Fruit fly (Drosophila melanogaster): ENCODE data around the gene Vps45.

Vps45 gene

DNA sequence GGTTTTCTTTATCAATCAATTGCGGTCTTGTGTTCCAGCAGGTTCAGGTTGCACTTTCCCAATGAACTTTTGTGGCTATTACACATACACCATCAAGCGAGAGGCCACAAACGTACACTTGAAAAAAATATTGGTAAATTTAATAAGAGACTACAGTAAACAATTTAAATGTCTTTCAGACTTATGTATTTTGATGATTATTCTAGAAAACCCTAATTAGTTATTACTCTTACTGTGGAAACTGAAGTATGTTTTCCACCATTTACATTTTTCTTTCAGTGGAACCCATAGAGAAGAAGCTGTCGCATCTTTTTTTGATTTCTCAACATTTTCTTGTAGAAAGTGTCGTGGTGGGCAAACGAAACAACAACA lies 29.6 kb upstream of the Vps45 start (continued):
- TF ChIP-seq E2f2 (GFP tag; IDR thresholded peaks at IDR 0.05) (peak; percentile 71), CG7357 (GFP tag; IDR thresholded peaks at IDR 0.05) (peak; percentile 82), CG30020 (tag; optimal IDR thresholded peaks at IDR 0.05) (peak; percentile 73), sens-2 (GFP tag; IDR thresholded peaks at IDR 0.05) (peak; percentile 92), Bteb2 (GFP tag; optimal IDR thresholded peaks at IDR 0.05) (peak; percentile 89), ara (GFP tag; IDR thresholded peaks at IDR 0.05) (peak; percentile 93), pnt (GFP tag; optimal IDR thresholded peaks at IDR 0.05) (peak; percentile 92), schlank (tag; optimal IDR thresholded peaks at IDR 0.05) (peak; percentile 67), slou (GFP tag; optimal IDR thresholded peaks at IDR 0.05) (peak; percentile 11), inv (GFP tag; IDR thresholded peaks at IDR 0.05; ENCODE audit: partially characterized antibody) (no peak), Rx (GFP tag; IDR thresholded peaks at IDR 0.05) (peak; percentile 85), ken (GFP tag; IDR thresholded peaks at IDR 0.05) (peak; percentile 95), lmd (GFP tag; IDR thresholded peaks at IDR 0.05) (peak; percentile 87), CG12155 (GFP tag; optimal IDR thresholded peaks at IDR 0.05) (peak; percentile 89), pita (GFP tag; optimal IDR thresholded peaks at IDR 0.05) (no peak), NfI (GFP tag; optimal IDR thresholded peaks at IDR 0.05) (peak; percentile 85), dimm (GFP tag; IDR thresholded peaks at IDR 0.05) (peak; percentile 82), bsh (GFP tag; optimal IDR thresholded peaks at IDR 0.05) (peak; percentile 65 to 97), CG6272 (GFP tag; IDR thresholded peaks at IDR 0.05) (peak; percentile 78), CG3163 (GFP tag; optimal IDR thresholded peaks at IDR 0.05) (peak; percentile 57), mirr (GFP tag; optimal IDR thresholded peaks at IDR 0.05) (no peak), Atf6 (GFP tag; IDR thresholded peaks at IDR 0.05) (peak; percentile 89), CG10366 (GFP tag; IDR thresholded peaks at IDR 0.05) (peak; percentile 93), PHDP (tag; optimal IDR thresholded peaks at IDR 0.05) (peak; percentile 96), MTF-1 (GFP tag; optimal IDR thresholded peaks at IDR 0.05; ENCODE audit: borderline replicate concordance) (peak; percentile 87), CG4820 (GFP tag; optimal IDR thresholded peaks at IDR 0.05) (peak; percentile 91), Pdp1 (GFP tag; optimal IDR thresholded peaks at IDR 0.05) (peak; percentile 87 to 91), hbn (GFP tag; IDR thresholded peaks at IDR 0.05; ENCODE audit: partially characterized antibody) (no peak), Ada2b (GFP tag; IDR thresholded peaks at IDR 0.05) (peak; percentile 92), fru (optimal IDR thresholded peaks at IDR 0.05) (no peak), D19B (GFP tag; optimal IDR thresholded peaks at IDR 0.05) (peak; percentile 68), trh (GFP tag; optimal IDR thresholded peaks at IDR 0.05) (peak; percentile 80), CG4328 (GFP tag; optimal IDR thresholded peaks at IDR 0.05) (peak; percentile 86), HLH3B (GFP tag; IDR thresholded peaks at IDR 0.05) (peak; percentile 93), CG43689 (GFP tag; IDR thresholded peaks at IDR 0.05) (no peak; the same call in none of the 2 replicates), ap (GFP tag; IDR thresholded peaks at IDR 0.05) (peak; percentile 90), CrebB (tag; optimal IDR thresholded peaks at IDR 0.05) (peak; percentile 89), CG10959 (GFP tag; IDR thresholded peaks at IDR 0.05) (peak; percentile 40), chn (GFP tag; optimal IDR thresholded peaks at IDR 0.05) (peak; percentile 88), Hr78 (GFP tag; optimal IDR thresholded peaks at IDR 0.05) (peak in 1 of 2 experiments; percentile 68), Max (GFP tag; optimal IDR thresholded peaks at IDR 0.05) (peak; percentile 86), Bgb (GFP tag; IDR thresholded peaks at IDR 0.05; ENCODE audit: partially characterized antibody) (no peak), CG8924 (tag; optimal IDR thresholded peaks at IDR 0.05) (peak; percentile 96), CG6175 (GFP tag; IDR thresholded peaks at IDR 0.05) (0 out of 3 replicates have a peak, but pooled peaks have one; percentile 64), Aef1 (GFP tag; IDR thresholded peaks at IDR 0.05) (peak; percentile 83), zfh1 (GFP tag; IDR thresholded peaks at IDR 0.05) (peak; percentile 91), CG8281 (tag; optimal IDR thresholded peaks at IDR 0.05) (peak; percentile 70), CG10431 (GFP tag; optimal IDR thresholded peaks at IDR 0.05) (peak; percentile 82), dan (GFP tag; IDR thresholded peaks at IDR 0.05) (no peak), CG11696 (GFP tag; IDR thresholded peaks at IDR 0.05) (peak; percentile 82), CG14441 (GFP tag; IDR thresholded peaks at IDR 0.05) (peak; percentile 91), bcd (GFP tag; optimal IDR thresholded peaks at IDR 0.05) (peak; percentile 82)

Data from whole organism, embryonic.